Fruit fly (Drosophila melanogaster) whole organism, prepupa: ENCODE results near the gene fray.

Source experiments
- CG10631 ChIP-seq: fragments of 200-800 bp; sonication (Bioruptor generic); optimal IDR thresholded peaks from 2 replicates; lab custom pipeline; 2016; ENCODE audit warnings: missing biosample characterization, missing genetic modification characterization
- CG11762 ChIP-seq: fragments of 200-800 bp; sonication (Bioruptor generic); optimal IDR thresholded peaks from 3 replicates; lab custom pipeline; 2016; ENCODE audit warnings: missing biosample characterization, missing genetic modification characterization; ENCODE audit not compliant: insufficient read depth
- CG3032 ChIP-seq: fragments of 200-800 bp; optimal IDR thresholded peaks from 2 replicates; lab custom pipeline; 2019; ENCODE audit warnings: missing biosample characterization, mild to moderate bottlenecking, missing genetic modification characterization, moderate library complexity
- CG31627 ChIP-seq: fragments of 200-800 bp; sonication (Bioruptor generic); optimal IDR thresholded peaks from 3 replicates; lab custom pipeline; 2016; ENCODE audit warnings: missing biosample characterization, missing genetic modification characterization
- CG32006 ChIP-seq: fragments of 200-800 bp; sonication (Bioruptor generic); optimal IDR thresholded peaks from 3 replicates; lab custom pipeline; 2017; ENCODE audit warnings: missing biosample characterization, mild to moderate bottlenecking, missing genetic modification characterization
- CG34406 ChIP-seq: fragments of 200-800 bp; sonication (Bioruptor generic); optimal IDR thresholded peaks from 3 replicates; lab custom pipeline; 2016; ENCODE audit warnings: missing biosample characterization, missing genetic modification characterization
- CG3919 ChIP-seq: fragments of 200-800 bp; sonication (Bioruptor generic); optimal IDR thresholded peaks from 3 replicates; lab custom pipeline; 2016; ENCODE audit warnings: missing biosample characterization, missing genetic modification characterization
- CG6163 ChIP-seq: fragments of 200-800 bp; sonication (Bioruptor generic); IDR thresholded peaks from 3 replicates; pipeline ENCODE4 v1.3.6; 2022; ENCODE audit warnings: missing biosample characterization, missing genetic modification characterization
- CG6792 ChIP-seq: fragments of 200-800 bp; sonication (Bioruptor generic); optimal IDR thresholded peaks from 3 replicates; lab custom pipeline; 2016; ENCODE audit warnings: missing biosample characterization, missing genetic modification characterization
- CG6808 ChIP-seq: fragments of 200-800 bp; sonication (Bioruptor generic); optimal IDR thresholded peaks from 3 replicates; lab custom pipeline; 2017; ENCODE audit warnings: missing biosample characterization, missing genetic modification characterization, mild to moderate bottlenecking, moderate library complexity, missing genetic modification reagents
- CG6854 ChIP-seq: fragments of 200-800 bp; sonication (Bioruptor generic); optimal IDR thresholded peaks from 2 replicates; lab custom pipeline; 2017; ENCODE audit warnings: missing biosample characterization, mild to moderate bottlenecking, missing genetic modification characterization
- CG7368 ChIP-seq: fragments of 200-800 bp; sonication (Bioruptor generic); optimal IDR thresholded peaks from 3 replicates; lab custom pipeline; 2016; ENCODE audit warnings: missing biosample characterization, missing genetic modification characterization
- Eip75B ChIP-seq: fragments of 200-800 bp; sonication (Bioruptor generic); optimal IDR thresholded peaks from 3 replicates; lab custom pipeline; 2016; ENCODE audit warnings: missing biosample characterization, missing genetic modification characterization
- Eip78C ChIP-seq: fragments of 200-800 bp; sonication (Bioruptor generic); peaks from one replicate; lab custom pipeline; 2016; ENCODE audit warnings: missing biosample characterization, missing genetic modification characterization
- Eip93F ChIP-seq: fragments of 200-800 bp; sonication (Bioruptor generic); optimal IDR thresholded peaks from 2 replicates; lab custom pipeline; 2016; ENCODE audit warnings: missing biosample characterization, mild to moderate bottlenecking, missing genetic modification characterization
- Gug ChIP-seq: fragments of 200-800 bp; sonication (Bioruptor generic); IDR thresholded peaks from 2 replicates; pipeline ENCODE4 v1.3.6; 2022; ENCODE audit warnings: missing biosample characterization, missing genetic modification characterization
- Hr38 ChIP-seq: sonication (Bioruptor generic); optimal IDR thresholded peaks from 2 replicates; lab custom pipeline; 2016; ENCODE audit warnings: missing biosample characterization, missing genetic modification characterization
- Hr39 ChIP-seq: fragments of 200-800 bp; sonication (Bioruptor generic); optimal IDR thresholded peaks from 2 replicates; lab custom pipeline; 2016; ENCODE audit warnings: missing biosample characterization, missing genetic modification characterization
- Hr4 ChIP-seq: fragments of 200-800 bp; sonication (Bioruptor generic); optimal IDR thresholded peaks from 3 replicates; lab custom pipeline; 2016; ENCODE audit warnings: missing biosample characterization, missing genetic modification characterization
- Met ChIP-seq: fragments of 200-800 bp; sonication (Bioruptor generic); optimal IDR thresholded peaks from 3 replicates; lab custom pipeline; 2016; ENCODE audit warnings: missing biosample characterization, missing genetic modification characterization
- OdsH ChIP-seq: fragments of 200-800 bp; sonication (Bioruptor generic); optimal IDR thresholded peaks from 3 replicates; lab custom pipeline; 2016; ENCODE audit warnings: missing biosample characterization, missing genetic modification characterization
- Sox102F ChIP-seq: fragments of 200-800 bp; sonication (Bioruptor generic); optimal IDR thresholded peaks from 2 replicates; lab custom pipeline; 2016; ENCODE audit warnings: missing biosample characterization, mild to moderate bottlenecking, missing genetic modification characterization
- Sox15 ChIP-seq: fragments of 200-800 bp; sonication (Bioruptor generic); optimal IDR thresholded peaks from 3 replicates; lab custom pipeline; 2016; ENCODE audit warnings: missing biosample characterization, missing genetic modification characterization
- achi ChIP-seq: fragments of 200-800 bp; sonication (Bioruptor generic); optimal IDR thresholded peaks from 3 replicates; lab custom pipeline; 2016; ENCODE audit warnings: missing biosample characterization, missing genetic modification characterization
- cyc ChIP-seq: fragments of 200-800 bp; sonication (Bioruptor generic); optimal IDR thresholded peaks from 3 replicates; lab custom pipeline; 2016; ENCODE audit warnings: missing biosample characterization, missing genetic modification characterization
- dsx ChIP-seq: fragments of 200-800 bp; optimal IDR thresholded peaks from 3 replicates; lab custom pipeline; 2019; ENCODE audit warnings: missing biosample characterization, mild to moderate bottlenecking, missing genetic modification characterization, moderate library complexity; ENCODE audit not compliant: poor library complexity, severe bottlenecking
- esn ChIP-seq: fragments of 200-800 bp; sonication (Bioruptor generic); optimal IDR thresholded peaks from 2 replicates; lab custom pipeline; 2016; ENCODE audit warnings: missing biosample characterization, mild to moderate bottlenecking, missing genetic modification characterization, moderate library complexity
- fd85E ChIP-seq: fragments of 200-800 bp; sonication (Bioruptor generic); optimal IDR thresholded peaks from 3 replicates; lab custom pipeline; 2016; ENCODE audit warnings: missing biosample characterization, missing genetic modification characterization
- fkh ChIP-seq: fragments of 200-800 bp; sonication (Bioruptor generic); optimal IDR thresholded peaks from 3 replicates; lab custom pipeline; 2017; ENCODE audit warnings: missing biosample characterization, mild to moderate bottlenecking, missing genetic modification characterization, moderate library complexity
- lz ChIP-seq: fragments of 200-800 bp; sonication (Bioruptor generic); optimal IDR thresholded peaks from 3 replicates; lab custom pipeline; 2016; ENCODE audit warnings: missing biosample characterization, missing genetic modification characterization
- net ChIP-seq: fragments of 200-800 bp; sonication (Bioruptor generic); optimal IDR thresholded peaks from 3 replicates; lab custom pipeline; 2016; ENCODE audit warnings: missing biosample characterization, missing genetic modification characterization
- salr ChIP-seq, 2 experiments: fragments of 200-800 bp; sonication (Bioruptor generic); optimal IDR thresholded peaks; 3 replicates each; lab custom pipeline; 2016 to 2018; ENCODE audit warnings: missing biosample characterization in 2 of 2, missing genetic modification characterization in 2 of 2, mild to moderate bottlenecking in 1 of 2
- ss ChIP-seq, 2 experiments: fragments of 200-800 bp; sonication (Bioruptor generic); optimal IDR thresholded peaks; 2 replicates in 1 of 2; 3 replicates in 1 of 2; lab custom pipeline; 2017 to 2018; ENCODE audit warnings: mild to moderate bottlenecking in 2 of 2, missing biosample characterization in 2 of 2, missing genetic modification characterization in 2 of 2, moderate library complexity in 1 of 2
- topi ChIP-seq: fragments of 200-800 bp; sonication (Bioruptor generic); optimal IDR thresholded peaks from 3 replicates; lab custom pipeline; 2016; ENCODE audit warnings: missing biosample characterization, missing genetic modification characterization

Gene fray

dm6 chr3R:18572845-18573490 lies at the start of gene fray, which contains the start of gene CG7694:
Gene fray (plus strand): TSS chr3R:18573091.
Gene CG7694 (plus strand): TSS chr3R:18573091.
- TF ChIP-seq Hr4 (GFP tag; lab: Kevin White, UChicago) (no peak), lz (no peak), fkh (peak; percentile 95), Eip78C (GFP tag; lab: Kevin White, UChicago) (peak; percentile 59)

DNA sequence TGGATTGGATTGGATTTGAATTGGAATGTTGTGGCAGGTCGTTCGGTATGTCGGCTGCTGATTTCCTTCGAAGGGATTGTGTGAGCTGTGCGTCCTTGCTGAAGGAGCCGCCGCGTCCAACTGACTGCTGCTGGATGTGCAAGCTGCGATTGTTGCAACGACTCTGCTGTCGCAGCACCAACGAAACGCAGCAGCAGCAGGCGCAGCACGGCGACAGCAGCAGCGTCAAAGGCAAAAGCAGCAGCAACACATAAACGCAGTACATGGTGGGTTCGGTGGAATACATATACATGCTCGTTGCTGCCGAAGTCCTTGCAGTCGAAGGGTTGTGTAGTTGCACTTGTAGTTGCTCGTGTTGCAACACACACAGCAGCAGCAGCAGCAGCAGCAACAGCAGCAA lies 27.4 kb upstream of the fray start, which contains the start of gene fru:
fru (minus strand) TSS at position 101 of the 400 bp plus-strand sequence.
- TF ChIP-seq Sox102F (GFP tag; lab: Kevin White, UChicago) (no peak), esn (GFP tag; lab: Kevin White, UChicago) (no peak), CG7368 (GFP tag; lab: Kevin White, UChicago) (no peak), CG6854 (GFP tag; lab: Kevin White, UChicago) (no peak)

DNA sequence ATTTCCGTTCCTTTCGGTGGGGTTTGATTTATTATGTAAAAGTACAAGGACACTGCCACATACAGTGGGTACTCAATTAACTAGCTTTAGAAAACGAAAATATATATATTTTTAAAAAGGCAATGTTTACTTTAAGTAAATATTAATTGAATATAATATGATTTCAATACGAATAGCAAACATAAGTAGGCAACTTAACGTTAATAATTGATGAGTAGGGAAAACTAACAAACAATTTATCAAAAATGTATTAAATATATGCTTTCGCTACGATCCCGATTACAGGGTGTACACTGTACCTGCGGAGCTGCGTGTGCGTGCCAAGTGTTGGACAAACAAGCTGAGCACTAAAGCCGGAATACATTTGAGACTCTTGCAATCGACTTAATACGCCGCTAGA lies 26.7 kb upstream of the fray start:
- no peak for TF ChIP-seq OdsH
- TF ChIP-seq CG6808, result no peak
- TF ChIP-seq Met (GFP tag; lab: Kevin White, UChicago), result no peak
- TF ChIP-seq CG11762 (GFP tag; lab: Kevin White, UChicago), result no peak
- no peak for TF ChIP-seq CG7368 (GFP tag; lab: Kevin White, UChicago)
- no peak for TF ChIP-seq ss (GFP tag; optimal IDR thresholded peaks at IDR 0.05; lab: Kevin White, UChicago)
- TF ChIP-seq cyc (GFP tag; lab: Kevin White, UChicago), result no peak
- TF ChIP-seq Hr39 (GFP tag; lab: Kevin White, UChicago), result no peak
- TF ChIP-seq CG10631 (GFP tag; lab: Kevin White, UChicago), result no peak
- no peak for TF ChIP-seq CG6163
- TF ChIP-seq Gug (GFP tag; lab: Robert Waterston, UW), result no peak
- TF ChIP-seq CG32006 (GFP tag; lab: Kevin White, UChicago), result no peak
- no peak for TF ChIP-seq CG3032
- TF ChIP-seq CG31627 (GFP tag; lab: Kevin White, UChicago), result no peak
- TF ChIP-seq esn (GFP tag; lab: Kevin White, UChicago), result no peak
- TF ChIP-seq Sox15 (GFP tag; lab: Kevin White, UChicago), result no peak
- no peak for TF ChIP-seq Hr38 (GFP tag; lab: Kevin White, UChicago)
- no peak for TF ChIP-seq dsx (GFP tag; lab: Kevin White, UChicago)
- TF ChIP-seq salr (GFP tag; optimal IDR thresholded peaks at IDR 0.05; lab: Kevin White, UChicago), result no peak

dm6 chr3R:18546972-18547371 lies 25.9 kb upstream of the fray start:
- TF ChIP-seq net (GFP tag; lab: Kevin White, UChicago) (no peak), CG34406 (no peak), achi (GFP tag; lab: Kevin White, UChicago) (no peak), Eip75B (GFP tag; lab: Kevin White, UChicago) (no peak)

dm6 chr3R:18548787-18549186 lies 24.1 kb upstream of the fray start:
- TF ChIP-seq CG31627 (GFP tag; lab: Kevin White, UChicago), result no peak
- no peak for TF ChIP-seq fd85E (GFP tag; lab: Kevin White, UChicago)
- TF ChIP-seq Eip93F, result no peak
- TF ChIP-seq salr (GFP tag; optimal IDR thresholded peaks at IDR 0.05; lab: Kevin White, UChicago), result no peak
- no peak for TF ChIP-seq CG6792 (GFP tag; lab: Kevin White, UChicago)
- TF ChIP-seq Hr39 (GFP tag; lab: Kevin White, UChicago), result no peak
- TF ChIP-seq topi, result no peak
- TF ChIP-seq CG3919 (GFP tag; lab: Kevin White, UChicago), result no peak
- no peak for TF ChIP-seq CG34406
- no peak for TF ChIP-seq CG6163
- TF ChIP-seq achi (GFP tag; lab: Kevin White, UChicago), result no peak
- TF ChIP-seq, all 60 proteins: peak for 0
